Fruit fly (Drosophila melanogaster) Kc167 (cell line): ENCODE measurements around the gene pps.

Experiments
- h ChIP-seq: fragments of >200 bp; optimal IDR thresholded peaks from 3 replicates; lab custom pipeline; 2018; ENCODE audit warnings: missing external identifiers
- insv ChIP-seq: fragments of >200 bp; optimal IDR thresholded peaks from 3 replicates; lab custom pipeline; 2018; ENCODE audit warnings: missing external identifiers
- ttk ChIP-seq: sonication (Bioruptor generic); optimal IDR thresholded peaks from 2 replicates; lab custom pipeline; 2017; ENCODE audit warnings: missing external identifiers

dm6 chr3R:12405928-12406234 lies 7.7 kb upstream of the pps start, which contains the start of gene Cyp9f2:
- TF ChIP-seq h (no peak), insv (lab: Kevin White, UChicago) (no peak), ttk (lab: Kevin White, UChicago) (no peak)
